Worm (Caenorhabditis elegans): ENCODE data around the gene bgnt-1.2.

DNA sequence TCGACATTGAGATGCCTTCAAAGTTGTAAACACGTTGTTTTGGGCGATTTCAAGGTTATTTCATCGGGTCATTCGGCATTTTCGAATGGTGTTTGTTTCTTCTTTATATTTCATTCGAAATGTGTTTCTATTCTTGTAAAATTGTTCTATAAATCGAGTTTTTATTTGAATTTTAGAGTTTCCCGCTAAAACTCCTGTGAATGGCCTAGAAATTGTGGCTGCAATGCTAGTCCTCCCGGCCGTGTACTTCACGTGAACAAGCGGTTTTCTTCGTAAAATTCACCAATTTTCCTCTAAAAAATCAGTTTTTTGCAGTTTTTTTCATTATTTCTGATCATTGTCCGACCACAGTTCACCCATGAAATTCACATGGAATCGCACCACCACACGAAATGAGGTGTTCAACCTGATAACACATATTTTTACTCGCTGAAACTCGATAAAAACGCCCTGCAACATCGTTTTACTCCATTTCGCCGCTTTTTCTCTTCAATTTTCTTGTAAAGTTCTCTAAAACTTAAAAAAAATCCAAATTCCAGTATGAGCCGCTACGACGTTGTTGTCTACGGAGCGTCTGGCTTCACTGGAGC, 8.6 kb upstream of the bgnt-1.2 start, which contains the start of gene ldp-1:
- TF ChIP-seq ama-1 (optimal IDR thresholded peaks at IDR 0.05) (no peak), flt-1 (GFP tag; IDR thresholded peaks at IDR 0.05) (no peak), sea-1 (GFP tag; conservative IDR thresholded peaks at IDR 0.05) (no peak), hmbx-1 (tag; optimal IDR thresholded peaks at IDR 0.05) (no peak), pes-1 (GFP tag; IDR thresholded peaks at IDR 0.05) (0 out of 2 replicates have a peak, but pooled peaks have one; percentile 56), ets-7 (tag; optimal IDR thresholded peaks at IDR 0.05) (no peak), ceh-13 (GFP tag; optimal IDR thresholded peaks at IDR 0.05) (no peak), tbx-11 (GFP tag; IDR thresholded peaks at IDR 0.05) (no peak)

Measured in whole organism, early embryonic.